Fruit fly (Drosophila melanogaster): ENCODE data around the gene Traf4.

DNA sequence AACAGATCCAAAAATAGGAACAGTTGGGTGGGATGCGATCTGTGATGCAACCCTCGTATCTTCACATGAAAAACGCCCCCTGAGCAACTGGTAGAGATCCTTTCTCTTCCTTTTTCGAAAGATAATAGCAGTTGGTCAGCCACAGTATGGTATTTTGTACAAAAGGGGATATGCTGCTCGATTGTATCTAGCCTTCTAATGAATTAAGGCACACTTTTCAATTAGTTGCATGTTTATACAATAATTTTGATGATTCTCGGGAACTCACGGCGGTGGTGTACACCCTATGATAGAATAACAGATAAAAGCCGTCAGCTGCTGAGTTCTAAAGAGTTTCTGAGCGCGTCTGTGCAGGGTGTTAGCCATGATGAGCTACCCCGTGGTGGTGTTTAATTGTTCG lies 12.0 kb upstream of the Traf4 start:
- TF ChIP-seq Hr96 (GFP tag; optimal IDR thresholded peaks at IDR 0.05) (no peak), CG5204 (GFP tag; optimal IDR thresholded peaks at IDR 0.05) (no peak), CG11617 (GFP tag; optimal IDR thresholded peaks at IDR 0.05) (no peak), CG14711 (tag; optimal IDR thresholded peaks at IDR 0.05) (no peak)

All from whole organism, adult.